Fruit fly (Drosophila melanogaster): ENCODE results near the gene rdgC.

Gene rdgC

dm6 chr3L:20302081-20302630 lies 54.3 kb downstream of the rdgC start, which contains the start of gene Pex23:
Gene Pex23, minus strand, starts transcription at chr3L:20302141.
- peak; percentile 70 for TF ChIP-seq achi (GFP tag; optimal IDR thresholded peaks at IDR 0.05)
- peak; percentile 62 for TF ChIP-seq Sox102F (GFP tag; optimal IDR thresholded peaks at IDR 0.05)
- no peak for TF ChIP-seq salr (GFP tag; optimal IDR thresholded peaks at IDR 0.05)
- TF ChIP-seq CG9139 (GFP tag; optimal IDR thresholded peaks at IDR 0.05), result no peak
- peak; percentile 79 for TF ChIP-seq lz (GFP tag; optimal IDR thresholded peaks at IDR 0.05)
- no peak for TF ChIP-seq CG6276 (GFP tag; optimal IDR thresholded peaks at IDR 0.05)
- peak; percentile 83 for TF ChIP-seq CG10631 (GFP tag; optimal IDR thresholded peaks at IDR 0.05)
- peak; percentile 54; the same call in 2 of the 3 replicates for TF ChIP-seq CG8119 (GFP tag; IDR thresholded peaks at IDR 0.05)
- TF ChIP-seq esn (GFP tag; optimal IDR thresholded peaks at IDR 0.05), result peak; percentile 84
- no peak for TF ChIP-seq Hr4 (GFP tag; optimal IDR thresholded peaks at IDR 0.05)
- TF ChIP-seq CG32006 (GFP tag; optimal IDR thresholded peaks at IDR 0.05), result no peak
- TF ChIP-seq Hr39 (GFP tag; optimal IDR thresholded peaks at IDR 0.05), result peak; percentile 81
- peak; percentile 72 for TF ChIP-seq CG3919 (GFP tag; optimal IDR thresholded peaks at IDR 0.05)
- peak; percentile 82 for TF ChIP-seq cyc (GFP tag; optimal IDR thresholded peaks at IDR 0.05)
- peak; percentile 74 for TF ChIP-seq Ets21C (GFP tag; optimal IDR thresholded peaks at IDR 0.05)
- TF ChIP-seq CG6792 (GFP tag; optimal IDR thresholded peaks at IDR 0.05), result peak; percentile 46
- no peak for TF ChIP-seq svp (GFP tag)
- TF ChIP-seq Eip93F (GFP tag; optimal IDR thresholded peaks at IDR 0.05), result peak; percentile 9
- peak; percentile 74 for TF ChIP-seq topi (GFP tag; optimal IDR thresholded peaks at IDR 0.05)
- TF ChIP-seq CG11294 (GFP tag; IDR thresholded peaks at IDR 0.05), result peak; percentile 58; the same call in 1 of the 2 replicates
- TF ChIP-seq fd59A (GFP tag; optimal IDR thresholded peaks at IDR 0.05), result no peak
- no peak for TF ChIP-seq Eip78C (GFP tag)
- TF ChIP-seq acj6 (GFP tag; optimal IDR thresholded peaks at IDR 0.05), result no peak
- TF ChIP-seq CG8319 (GFP tag; optimal IDR thresholded peaks at IDR 0.05), result peak; percentile 15
- TF ChIP-seq eg (GFP tag; IDR thresholded peaks at IDR 0.05), result peak; percentile 80
- peak; percentile 82 for TF ChIP-seq pdm3 (GFP tag; optimal IDR thresholded peaks at IDR 0.05)
- peak; percentile 69 for TF ChIP-seq CG11902 (GFP tag; optimal IDR thresholded peaks at IDR 0.05)
- TF ChIP-seq CG4318 (GFP tag; optimal IDR thresholded peaks at IDR 0.05), result no peak
- no peak for TF ChIP-seq CG10669 (GFP tag; optimal IDR thresholded peaks at IDR 0.05)
- peak; percentile 76 for TF ChIP-seq Sox15 (GFP tag; optimal IDR thresholded peaks at IDR 0.05)
- TF ChIP-seq CG6854 (GFP tag; optimal IDR thresholded peaks at IDR 0.05), result no peak
- TF ChIP-seq CG15336 (GFP tag; IDR thresholded peaks at IDR 0.05), result 0 out of 2 replicates have a peak, but pooled peaks have one; percentile 46
- peak; percentile 59 for TF ChIP-seq CG8632 (GFP tag; optimal IDR thresholded peaks at IDR 0.05)
- TF ChIP-seq Gug (GFP tag; IDR thresholded peaks at IDR 0.05), result peak; percentile 70; the same call in 1 of the 2 replicates
- TF ChIP-seq CG7368 (GFP tag; optimal IDR thresholded peaks at IDR 0.05), result peak; percentile 36
- peak; percentile 80 for TF ChIP-seq CG31627 (GFP tag; optimal IDR thresholded peaks at IDR 0.05)
- no peak for TF ChIP-seq vri (GFP tag; optimal IDR thresholded peaks at IDR 0.05)
- no peak for TF ChIP-seq Blimp-1 (GFP tag; optimal IDR thresholded peaks at IDR 0.05)
- no peak for TF ChIP-seq Met (GFP tag; optimal IDR thresholded peaks at IDR 0.05)
- no peak for TF ChIP-seq CG34406 (GFP tag; optimal IDR thresholded peaks at IDR 0.05)
- TF ChIP-seq fkh (GFP tag; optimal IDR thresholded peaks at IDR 0.05), result no peak
- no peak for TF ChIP-seq net (GFP tag; optimal IDR thresholded peaks at IDR 0.05)
- no peak for TF ChIP-seq dsx (GFP tag; optimal IDR thresholded peaks at IDR 0.05; ENCODE audit: poor library complexity, severe bottlenecking)
- TF ChIP-seq Sox14 (GFP tag; optimal IDR thresholded peaks at IDR 0.05), result no peak
- peak; percentile 76 for TF ChIP-seq CG6163 (GFP tag; IDR thresholded peaks at IDR 0.05)
- TF ChIP-seq CG1621 (tag; optimal IDR thresholded peaks at IDR 0.05), result no peak
- TF ChIP-seq spab (GFP tag; optimal IDR thresholded peaks at IDR 0.05), result no peak
- no peak for TF ChIP-seq fd85E (GFP tag; optimal IDR thresholded peaks at IDR 0.05)
- TF ChIP-seq CG16779 (tag; optimal IDR thresholded peaks at IDR 0.05), result no peak
- no peak for TF ChIP-seq dac (GFP tag; optimal IDR thresholded peaks at IDR 0.05)
- no peak for TF ChIP-seq OdsH (GFP tag; optimal IDR thresholded peaks at IDR 0.05)
- peak; percentile 75 for TF ChIP-seq Smox (GFP tag; optimal IDR thresholded peaks at IDR 0.05)
